Worm (Caenorhabditis elegans) whole organism, L4 larva: ENCODE data around the gene Y75B8A.39.

Source experiments
- F37D6.2 ChIP-seq: sonication (generic microtip); optimal IDR thresholded peaks from 2 replicates; lab custom pipeline; 2016; ENCODE audit warnings: mild to moderate bottlenecking, missing genetic modification characterization, missing compliant biosample characterization
- F44E2.7 ChIP-seq: fragments of 200-800 bp; sonication (Bioruptor generic); IDR thresholded peaks from 2 replicates; pipeline ENCODE4 v2.1.2; 2022; ENCODE audit warnings: missing genetic modification characterization, missing compliant biosample characterization
- F49E8.2 ChIP-seq: sonication (generic microtip); optimal IDR thresholded peaks from 2 replicates; lab custom pipeline; 2016; ENCODE audit warnings: missing compliant biosample characterization, mild to moderate bottlenecking, missing genetic modification characterization, borderline replicate concordance
- R02D3.7 ChIP-seq: fragments of 150-350 bp; sonication (generic microtip); optimal IDR thresholded peaks from 3 replicates; lab custom pipeline; 2014; ENCODE audit warnings: missing biosample characterization, missing genetic modification characterization
- T20F7.1 ChIP-seq: fragments of 200-800 bp; sonication (Bioruptor generic); optimal IDR thresholded peaks from 2 replicates; lab custom pipeline; 2018; ENCODE audit warnings: mild to moderate bottlenecking, missing genetic modification characterization, missing compliant biosample characterization
- Y105C5A.15 ChIP-seq: fragments of 200-800 bp; sonication (Bioruptor generic); IDR thresholded peaks from 2 replicates; pipeline ENCODE4 v1.3.6; 2022; ENCODE audit warnings: missing genetic modification characterization, missing compliant biosample characterization
- ZK546.5 ChIP-seq, 2 experiments: sonication (generic microtip); optimal IDR thresholded peaks; 2 replicates each; lab custom pipeline; 2017; ENCODE audit warnings: missing biosample characterization in 2 of 2, missing genetic modification characterization in 2 of 2
- aha-1 ChIP-seq: fragments of 150-350 bp; peaks from one replicate; lab custom pipeline; 2014; ENCODE audit warnings: missing biosample characterization, missing genetic modification characterization
- aly-2 ChIP-seq: sonication (generic microtip); optimal IDR thresholded peaks from 2 replicates; lab custom pipeline; 2018; ENCODE audit warnings: missing biosample characterization, missing genetic modification characterization
- ama-1 ChIP-seq: fragments of 150-350 bp; optimal IDR thresholded peaks from 2 replicates; lab custom pipeline; 2014; ENCODE audit warnings: inconsistent platforms, mixed read lengths
- arid-1 ChIP-seq: fragments of 200-800 bp; sonication (Bioruptor generic); conservative IDR thresholded peaks from 2 replicates; pipeline ENCODE4 v1.3.6; 2022; ENCODE audit warnings: missing genetic modification reagents, missing genetic modification characterization, missing compliant biosample characterization
- ceh-20 ChIP-seq: fragments of 200-800 bp; sonication (Bioruptor generic); IDR thresholded peaks from 2 replicates; pipeline ENCODE4 v1.3.6; 2022; ENCODE audit warnings: missing genetic modification reagents, missing genetic modification characterization, missing compliant biosample characterization
- ceh-32 ChIP-seq: sonication (generic microtip); optimal IDR thresholded peaks from 2 replicates; lab custom pipeline; 2016; ENCODE audit warnings: mild to moderate bottlenecking, missing genetic modification characterization, missing compliant biosample characterization; ENCODE audit not compliant: poor library complexity
- ceh-44 ChIP-seq: fragments of 200-800 bp; sonication (Bioruptor generic); IDR thresholded peaks from 2 replicates; pipeline ENCODE4 v1.3.6; 2022; ENCODE audit warnings: missing genetic modification reagents, missing genetic modification characterization, missing compliant biosample characterization
- ceh-62 ChIP-seq: sonication (generic microtip); optimal IDR thresholded peaks from 2 replicates; lab custom pipeline; 2017; ENCODE audit warnings: missing biosample characterization, missing genetic modification characterization
- ces-1 ChIP-seq: fragments of 150-350 bp; sonication (generic microtip); optimal IDR thresholded peaks from 4 replicates; lab custom pipeline; 2014; ENCODE audit warnings: missing biosample characterization, missing genetic modification reagents, missing genetic modification characterization
- cey-2 ChIP-seq: sonication (generic microtip); optimal IDR thresholded peaks from 3 replicates; lab custom pipeline; 2017; ENCODE audit warnings: missing genetic modification characterization, mild to moderate bottlenecking, missing compliant biosample characterization, antibody characterized with exemption, borderline replicate concordance; ENCODE audit not compliant: insufficient read depth
- daf-12 ChIP-seq: fragments of 150-350 bp; optimal IDR thresholded peaks from 2 replicates; lab custom pipeline; 2014; ENCODE audit warnings: missing biosample characterization, missing genetic modification reagents, missing genetic modification characterization
- daf-19 ChIP-seq: fragments of 200-800 bp; sonication (Bioruptor generic); conservative IDR thresholded peaks from 2 replicates; pipeline ENCODE4 v1.3.6; 2022; ENCODE audit warnings: missing genetic modification characterization, missing compliant biosample characterization
- dmd-6 ChIP-seq: fragments of 200-800 bp; sonication (Bioruptor generic); IDR thresholded peaks from 2 replicates; pipeline ENCODE4 v1.3.6; 2022; ENCODE audit warnings: missing genetic modification reagents, missing genetic modification characterization, missing compliant biosample characterization
- dpl-1 ChIP-seq: fragments of 150-350 bp; optimal IDR thresholded peaks from 2 replicates; lab custom pipeline; 2014; ENCODE audit warnings: missing biosample characterization, missing genetic modification reagents, missing genetic modification characterization
- dve-1 ChIP-seq: sonication (generic microtip); optimal IDR thresholded peaks from 2 replicates; lab custom pipeline; 2017; ENCODE audit warnings: antibody characterized with exemption, mild to moderate bottlenecking, missing genetic modification characterization, missing compliant biosample characterization; ENCODE audit not compliant: insufficient read depth
- egl-27 ChIP-seq: sonication (generic microtip); optimal IDR thresholded peaks from 3 replicates; lab custom pipeline; 2017; ENCODE audit warnings: missing biosample characterization, missing genetic modification reagents, missing genetic modification characterization
- fkh-10 ChIP-seq: fragments of 150-350 bp; optimal IDR thresholded peaks from 2 replicates; lab custom pipeline; 2014; ENCODE audit warnings: missing biosample characterization, missing genetic modification reagents, missing genetic modification characterization
- fos-1 ChIP-seq: fragments of 150-350 bp; optimal IDR thresholded peaks from 2 replicates; lab custom pipeline; 2014; ENCODE audit warnings: missing biosample characterization, missing genetic modification characterization
- hif-1 ChIP-seq, 2 experiments: sonication (generic microtip); optimal IDR thresholded peaks; 2 replicates each; lab custom pipeline; 2016 to 2017; ENCODE audit warnings: missing compliant biosample characterization in 2 of 2, missing genetic modification characterization in 2 of 2, missing genetic modification reagents in 2 of 2, missing genotype in 2 of 2, mild to moderate bottlenecking in 1 of 2
- hlh-11 ChIP-seq: fragments of 200-800 bp; sonication (Bioruptor generic); optimal IDR thresholded peaks from 2 replicates; lab custom pipeline; 2018; ENCODE audit warnings: mild to moderate bottlenecking, missing genetic modification characterization, missing compliant biosample characterization
- lin-13 ChIP-seq: fragments of 150-350 bp; optimal IDR thresholded peaks from 2 replicates; lab custom pipeline; 2014; ENCODE audit warnings: missing biosample characterization, missing genetic modification reagents, missing genetic modification characterization
- lin-15B ChIP-seq: fragments of 150-350 bp; sonication (generic microtip); optimal IDR thresholded peaks from 3 replicates; lab custom pipeline; 2014; ENCODE audit warnings: missing biosample characterization, missing genetic modification characterization
- lin-29 ChIP-seq: fragments of 200-800 bp; sonication (Bioruptor generic); IDR thresholded peaks from 2 replicates; pipeline ENCODE4 v1.3.6; 2022; ENCODE audit warnings: missing genetic modification reagents, missing genetic modification characterization, missing compliant biosample characterization
- lir-3 ChIP-seq: sonication (generic microtip); optimal IDR thresholded peaks from 2 replicates; lab custom pipeline; 2016; ENCODE audit warnings: mild to moderate bottlenecking, missing genetic modification characterization, missing compliant biosample characterization
- madf-9 ChIP-seq: fragments of 200-800 bp; sonication (Bioruptor generic); conservative IDR thresholded peaks from 2 replicates; pipeline ENCODE4 v1.3.6; 2022; ENCODE audit warnings: missing genetic modification reagents, missing genetic modification characterization, missing compliant biosample characterization
- mdl-1 ChIP-seq, 2 experiments: fragments of 150-350 bp in 1 of 2; sonication (generic microtip) in 1 of 2; optimal IDR thresholded peaks; 2 replicates each; lab custom pipeline; 2014 to 2017; ENCODE audit warnings: missing biosample characterization in 2 of 2, missing genetic modification characterization in 2 of 2
- nhr-10 ChIP-seq: fragments of 150-350 bp; optimal IDR thresholded peaks from 2 replicates; lab custom pipeline; 2014; ENCODE audit warnings: missing biosample characterization, missing genetic modification characterization
- nhr-102 ChIP-seq: sonication (generic microtip); optimal IDR thresholded peaks from 2 replicates; lab custom pipeline; 2016; ENCODE audit warnings: mild to moderate bottlenecking, missing genetic modification characterization, moderate library complexity, missing compliant biosample characterization
- nhr-11 ChIP-seq: fragments of 150-350 bp; optimal IDR thresholded peaks from 2 replicates; lab custom pipeline; 2014; ENCODE audit warnings: missing biosample characterization, missing genetic modification characterization
- nhr-237 ChIP-seq: sonication (generic microtip); optimal IDR thresholded peaks from 2 replicates; lab custom pipeline; 2017; ENCODE audit warnings: missing biosample characterization, missing genetic modification characterization
- nhr-25 ChIP-seq: sonication (generic microtip); optimal IDR thresholded peaks from 2 replicates; lab custom pipeline; 2017; ENCODE audit warnings: missing genetic modification characterization, mild to moderate bottlenecking, missing compliant biosample characterization, antibody characterized with exemption, moderate library complexity, borderline replicate concordance; ENCODE audit not compliant: insufficient read depth
- nhr-28 ChIP-seq: fragments of 150-350 bp; optimal IDR thresholded peaks from 2 replicates; lab custom pipeline; 2014; ENCODE audit warnings: missing biosample characterization, missing genetic modification characterization
- nhr-42 ChIP-seq: fragments of 200-800 bp; sonication (Bioruptor generic); IDR thresholded peaks from 2 replicates; pipeline ENCODE4 v1.3.6; 2022; ENCODE audit warnings: missing genetic modification characterization, missing compliant biosample characterization
- nhr-76 ChIP-seq: fragments of 150-350 bp; optimal IDR thresholded peaks from 2 replicates; lab custom pipeline; 2014; ENCODE audit warnings: missing biosample characterization, missing genetic modification characterization
- pqm-1 ChIP-seq: sonication (generic microtip); optimal IDR thresholded peaks from 2 replicates; lab custom pipeline; 2017; ENCODE audit warnings: missing biosample characterization, missing genetic modification characterization
- set-16 ChIP-seq: fragments of 200-800 bp; sonication (Bioruptor generic); IDR thresholded peaks from 2 replicates; pipeline ENCODE4 v1.3.6; 2022; ENCODE audit warnings: missing genetic modification reagents, missing genetic modification characterization, missing compliant biosample characterization
- skn-1 ChIP-seq: fragments of 150-350 bp; optimal IDR thresholded peaks from 2 replicates; lab custom pipeline; 2014; ENCODE audit warnings: missing biosample characterization, missing genetic modification characterization
- snpc-1.2 ChIP-seq: fragments of 200-800 bp; sonication (Bioruptor generic); IDR thresholded peaks from 2 replicates; pipeline ENCODE4 v1.3.6; 2022; ENCODE audit warnings: missing genetic modification reagents, missing genetic modification characterization, missing compliant biosample characterization
- snpc-4 ChIP-seq: fragments of 150-350 bp; optimal IDR thresholded peaks from 2 replicates; lab custom pipeline; 2014; ENCODE audit warnings: missing biosample characterization, missing genetic modification characterization
- unc-130 ChIP-seq: sonication (generic microtip); optimal IDR thresholded peaks from 2 replicates; lab custom pipeline; 2016; ENCODE audit warnings: missing genetic modification reagents, missing genetic modification characterization, missing compliant biosample characterization
- unc-39 ChIP-seq: sonication (generic microtip); optimal IDR thresholded peaks from 2 replicates; lab custom pipeline; 2017; ENCODE audit warnings: missing biosample characterization, missing genetic modification characterization
- unc-62 ChIP-seq, 3 experiments: fragments of 150-350 bp in 1 of 3; sonication (generic microtip); optimal IDR thresholded peaks in 2 of 3; peaks in 1 of 3; 1 replicate in 1 of 3; 2 replicates in 2 of 3; lab custom pipeline; 2014 to 2017; ENCODE audit warnings: missing biosample characterization in 3 of 3, missing genetic modification characterization in 3 of 3, missing genetic modification reagents in 3 of 3, missing genotype in 1 of 3
- zip-11 ChIP-seq: fragments of 200-800 bp; sonication (Bioruptor generic); IDR thresholded peaks from 2 replicates; pipeline ENCODE4 v1.3.6; 2022; ENCODE audit warnings: missing genetic modification characterization, missing compliant biosample characterization
- zip-2 ChIP-seq: fragments of 150-350 bp; optimal IDR thresholded peaks from 2 replicates; lab custom pipeline; 2014; ENCODE audit warnings: missing biosample characterization, missing genetic modification characterization
- ztf-11 ChIP-seq: fragments of 150-350 bp; optimal IDR thresholded peaks from 2 replicates; lab custom pipeline; 2014; ENCODE audit warnings: missing biosample characterization, missing genetic modification characterization

The Y75B8A.39 gene

DNA sequence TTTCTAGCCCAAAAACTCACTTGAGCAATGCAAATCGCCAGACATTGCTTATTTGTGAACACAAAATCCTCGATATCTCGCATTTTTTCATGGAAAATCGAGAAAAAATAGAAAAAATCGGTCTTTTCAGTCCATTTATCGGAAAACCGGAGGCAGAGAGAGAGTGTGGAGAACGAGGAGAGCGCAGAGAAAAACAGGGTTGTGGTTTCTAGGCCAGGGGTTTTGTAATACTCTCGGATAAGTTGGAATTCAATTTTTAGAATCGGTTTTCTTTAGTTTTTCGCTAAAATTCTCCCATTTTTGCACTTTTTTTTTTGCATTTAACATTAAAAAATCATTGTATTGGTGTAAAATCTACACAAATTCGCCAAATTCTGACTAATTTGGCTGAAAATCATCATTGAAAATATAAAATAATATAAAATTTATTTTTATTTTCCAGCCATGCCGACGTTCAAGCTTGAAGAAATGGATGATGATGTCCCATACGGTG, 39.3 kb upstream of the Y75B8A.39 start, which contains the start of the genes Y75B8A.24 and Y75B8A.25 (continued):
- TF ChIP-seq F49E8.2 (peak; percentile 40), F44E2.7 (no peak), zip-11 (no peak), skn-1 (tag; lab: Kevin White, UChicago) (no peak), ceh-32 (no peak), lin-29 (no peak), arid-1 (GFP tag; lab: Robert Waterston, UW) (0 out of 2 replicates have a peak, but pooled peaks have one; percentile 59), F37D6.2 (no peak), aly-2 (tag; lab: Kevin White, UChicago) (no peak), ama-1 (lab: Kevin White, UChicago) (no peak), nhr-42 (no peak), dpl-1 (GFP tag; lab: Kevin White, UChicago) (peak; percentile 76), mdl-1 (tag; optimal IDR thresholded peaks at IDR 0.05; lab: Kevin White, UChicago) (no peak), dve-1 (peak; percentile 44), nhr-76 (tag; lab: Kevin White, UChicago) (no peak), ces-1 (GFP tag; lab: Kevin White, UChicago) (no peak), R02D3.7 (no peak), lin-13 (peak; percentile 15), madf-9 (no peak), ceh-20 (GFP tag; lab: Robert Waterston, UW) (peak; percentile 68; the same call in 1 of the 2 replicates), fkh-10 (GFP tag; lab: Kevin White, UChicago) (no peak), dmd-6 (GFP tag; lab: Robert Waterston, UW) (peak; percentile 68), unc-130 (GFP tag; lab: Kevin White, UChicago) (peak; percentile 66), daf-19 (GFP tag; lab: Robert Waterston, UW) (no peak), set-16 (no peak), nhr-11 (tag; lab: Kevin White, UChicago) (no peak), zip-2 (tag; lab: Kevin White, UChicago) (no peak), pqm-1 (tag; lab: Kevin White, UChicago) (no peak), ceh-62 (tag; lab: Kevin White, UChicago) (no peak), nhr-25 (tag; lab: Kevin White, UChicago) (no peak), fos-1 (tag; lab: Kevin White, UChicago) (no peak), lin-15B (tag; lab: Kevin White, UChicago) (no peak), nhr-28 (no peak), ztf-11 (tag; lab: Kevin White, UChicago) (no peak), snpc-4 (tag; lab: Kevin White, UChicago) (no peak), hlh-11 (tag; lab: Kevin White, UChicago) (peak; percentile 41), nhr-10 (tag; lab: Kevin White, UChicago) (no peak), hif-1 (tag; optimal IDR thresholded peaks at IDR 0.05; lab: Kevin White, UChicago) (peak in 1 of 2 experiments; percentile 79), unc-62 (GFP tag; optimal IDR thresholded peaks at IDR 0.05 in 1 of 2; lab: Kevin White, UChicago) (peak in 1 of 2 experiments; percentile 38), unc-62 (tag; optimal IDR thresholded peaks at IDR 0.05; lab: Kevin White, UChicago) (no peak), nhr-102 (tag; lab: Kevin White, UChicago) (peak; percentile 38), Y105C5A.15 (GFP tag; lab: Robert Waterston, UW) (no peak), aha-1 (no peak), unc-39 (tag; lab: Kevin White, UChicago) (no peak), T20F7.1 (no peak), ceh-44 (GFP tag; lab: Robert Waterston, UW) (no peak), lir-3 (no peak), daf-12 (no peak), egl-27 (tag; lab: Kevin White, UChicago) (no peak), snpc-1.2 (GFP tag; lab: Robert Waterston, UW) (no peak), cey-2 (tag; lab: Kevin White, UChicago) (no peak), nhr-237 (tag; lab: Kevin White, UChicago) (no peak), ZK546.5 (tag; optimal IDR thresholded peaks at IDR 0.05; lab: Kevin White, UChicago) (no peak)
